Fruit fly (Drosophila melanogaster) whole organism, embryonic: ENCODE results near the gene kdn.

Source experiments
- Ada2b ChIP-seq: fragments of 200-800 bp; sonication (Bioruptor generic); IDR thresholded peaks from 2 replicates; pipeline ENCODE4 v1.3.6; 2022; ENCODE audit warnings: missing biosample characterization, missing genetic modification characterization
- Adf1 ChIP-seq: fragments of 200-800 bp; sonication (Bioruptor generic); IDR thresholded peaks from 2 replicates; pipeline ENCODE4 v1.3.6; 2022; ENCODE audit warnings: missing biosample characterization, missing genetic modification characterization
- BEAF-32 ChIP-seq: fragments of 200-800 bp; sonication (Bioruptor generic); optimal IDR thresholded peaks from 3 replicates; lab custom pipeline; 2017; ENCODE audit warnings: missing biosample characterization, missing genetic modification characterization, mild to moderate bottlenecking, moderate library complexity, missing genetic modification reagents
- CG11085 ChIP-seq: fragments of 200-800 bp; sonication (Bioruptor generic); IDR thresholded peaks from 2 replicates; pipeline ENCODE4 v1.3.6; 2022; ENCODE audit warnings: missing biosample characterization, missing genetic modification characterization
- CG11456 ChIP-seq: fragments of 200-800 bp; sonication (Bioruptor generic); IDR thresholded peaks from 3 replicates; pipeline ENCODE4 v1.3.6; 2022; ENCODE audit warnings: missing biosample characterization, missing genetic modification characterization
- CG11504 ChIP-seq: fragments of 200-800 bp; sonication (Bioruptor generic); optimal IDR thresholded peaks from 3 replicates; lab custom pipeline; 2019; ENCODE audit warnings: missing biosample characterization, mild to moderate bottlenecking, missing genetic modification characterization, moderate library complexity
- CG12659 ChIP-seq: fragments of 200-800 bp; sonication (Bioruptor generic); optimal IDR thresholded peaks from 3 replicates; lab custom pipeline; 2017; ENCODE audit warnings: mild to moderate bottlenecking, missing biosample characterization, missing genetic modification reagents, missing genetic modification characterization
- CG14441 ChIP-seq: fragments of 200-800 bp; sonication (Bioruptor generic); IDR thresholded peaks from 2 replicates; pipeline ENCODE4 v1.3.6; 2022; ENCODE audit warnings: missing biosample characterization, missing genetic modification characterization
- CG1602 ChIP-seq: fragments of 200-800 bp; sonication (Bioruptor generic); optimal IDR thresholded peaks from 3 replicates; lab custom pipeline; 2016; ENCODE audit warnings: missing biosample characterization, missing genetic modification characterization
- CG16815 ChIP-seq: fragments of 200-800 bp; sonication (Bioruptor generic); optimal IDR thresholded peaks from 3 replicates; lab custom pipeline; 2017; ENCODE audit warnings: missing biosample characterization, mild to moderate bottlenecking, missing genetic modification characterization
- CG17186 ChIP-seq: fragments of 200-800 bp; sonication (Bioruptor generic); optimal IDR thresholded peaks from 3 replicates; lab custom pipeline; 2017; ENCODE audit warnings: missing biosample characterization, missing genetic modification reagents, missing genetic modification characterization
- CG2120 ChIP-seq: fragments of 200-800 bp; sonication (Bioruptor generic); optimal IDR thresholded peaks from 3 replicates; lab custom pipeline; 2016; ENCODE audit warnings: missing biosample characterization, missing genetic modification characterization
- CG3407 ChIP-seq: fragments of 200-800 bp; sonication (Bioruptor generic); optimal IDR thresholded peaks from 2 replicates; lab custom pipeline; 2018; ENCODE audit warnings: missing biosample characterization, mild to moderate bottlenecking, missing genetic modification characterization
- CG4854 ChIP-seq: fragments of 200-800 bp; sonication (Bioruptor generic); optimal IDR thresholded peaks from 2 replicates; lab custom pipeline; 2016; ENCODE audit warnings: missing biosample characterization, missing genetic modification characterization, inconsistent platforms
- CG5180 ChIP-seq: fragments of 200-800 bp; sonication (Bioruptor generic); optimal IDR thresholded peaks from 3 replicates; lab custom pipeline; 2017; ENCODE audit warnings: missing biosample characterization, missing genetic modification characterization, mild to moderate bottlenecking, moderate library complexity, missing genetic modification reagents
- CG6272 ChIP-seq: fragments of 200-800 bp; sonication (Bioruptor generic); IDR thresholded peaks from 2 replicates; pipeline ENCODE4 v1.3.6; 2022; ENCODE audit warnings: missing biosample characterization, missing genetic modification characterization
- CG6813 ChIP-seq: fragments of 200-800 bp; sonication (Bioruptor generic); optimal IDR thresholded peaks from 2 replicates; lab custom pipeline; 2017; ENCODE audit warnings: missing biosample characterization, missing genetic modification characterization, mild to moderate bottlenecking, moderate library complexity, missing genetic modification reagents
- CG9932 ChIP-seq: fragments of 200-800 bp; sonication (Bioruptor generic); IDR thresholded peaks from 2 replicates; pipeline ENCODE4 v1.3.6; 2022; ENCODE audit warnings: missing biosample characterization, missing genetic modification characterization
- D19B ChIP-seq: fragments of 200-800 bp; sonication (Bioruptor generic); optimal IDR thresholded peaks from 2 replicates; lab custom pipeline; 2017; ENCODE audit warnings: missing biosample characterization, mild to moderate bottlenecking, missing genetic modification characterization
- Dbx ChIP-seq: fragments of 200-800 bp; sonication (Bioruptor generic); IDR thresholded peaks from 3 replicates; pipeline ENCODE4 v1.3.6; 2022; ENCODE audit warnings: missing biosample characterization, missing genetic modification characterization
- Dfd ChIP-seq, 2 experiments: fragments of >200 bp; optimal IDR thresholded peaks; 2 replicates each; lab custom pipeline; 2017; ENCODE audit warnings: missing biosample characterization in 2 of 2, missing genetic modification characterization in 2 of 2
- Elba2 ChIP-seq: fragments of 200-800 bp; sonication (Bioruptor generic); optimal IDR thresholded peaks from 3 replicates; lab custom pipeline; 2016; ENCODE audit warnings: missing biosample characterization, missing genetic modification characterization
- MTF-1 ChIP-seq: fragments of 200-800 bp; sonication (Bioruptor generic); optimal IDR thresholded peaks from 2 replicates; lab custom pipeline; 2018; ENCODE audit warnings: missing biosample characterization, mild to moderate bottlenecking, missing genetic modification characterization, borderline replicate concordance
- NK7.1 ChIP-seq: fragments of 200-800 bp; sonication (Bioruptor generic); optimal IDR thresholded peaks from 3 replicates; lab custom pipeline; 2016; ENCODE audit warnings: missing biosample characterization, missing genetic modification characterization
- Oli ChIP-seq: fragments of 200-800 bp; sonication (Bioruptor generic); optimal IDR thresholded peaks from 2 replicates; lab custom pipeline; 2018; ENCODE audit warnings: missing biosample characterization, mild to moderate bottlenecking, missing genetic modification characterization, moderate library complexity
- Sox102F ChIP-seq: fragments of 200-800 bp; sonication (Bioruptor generic); optimal IDR thresholded peaks from 2 replicates; lab custom pipeline; 2018; ENCODE audit warnings: missing biosample characterization, mild to moderate bottlenecking, missing genetic modification characterization, moderate library complexity
- Sry-β ChIP-seq: fragments of 200-800 bp; sonication (Bioruptor generic); optimal IDR thresholded peaks from 2 replicates; lab custom pipeline; 2018; ENCODE audit warnings: missing biosample characterization, mild to moderate bottlenecking, missing genetic modification characterization, moderate library complexity
- Sry-δ ChIP-seq: fragments of 200-800 bp; sonication (Bioruptor generic); optimal IDR thresholded peaks from 2 replicates; lab custom pipeline; 2016; ENCODE audit warnings: missing biosample characterization, missing genetic modification characterization
- Ssrp ChIP-seq: fragments of 200-800 bp; sonication (Bioruptor generic); optimal IDR thresholded peaks from 2 replicates; lab custom pipeline; 2018; ENCODE audit warnings: missing biosample characterization, mild to moderate bottlenecking, missing genetic modification characterization, moderate library complexity
- TFAM ChIP-seq: fragments of 200-800 bp; sonication (Bioruptor generic); optimal IDR thresholded peaks from 2 replicates; lab custom pipeline; 2017; ENCODE audit warnings: missing biosample characterization, missing genetic modification characterization, inconsistent platforms
- Taf1 ChIP-seq: fragments of 200-800 bp; sonication (Bioruptor generic); IDR thresholded peaks from 2 replicates; pipeline ENCODE4 v1.3.6; 2022; ENCODE audit warnings: missing biosample characterization, missing genetic modification characterization
- ash1 ChIP-seq: fragments of 200-800 bp; sonication (Bioruptor generic); optimal IDR thresholded peaks from 2 replicates; lab custom pipeline; 2018; ENCODE audit warnings: missing biosample characterization, mild to moderate bottlenecking, missing genetic modification characterization
- ato ChIP-seq: fragments of 200-800 bp; sonication (Bioruptor generic); IDR thresholded peaks from 2 replicates; pipeline ENCODE4 v1.3.6; 2022; ENCODE audit warnings: missing biosample characterization, missing genetic modification characterization; ENCODE audit not compliant: partially characterized antibody
- bcd ChIP-seq: fragments of 200-800 bp; sonication (Bioruptor generic); optimal IDR thresholded peaks from 2 replicates; lab custom pipeline; 2017; ENCODE audit warnings: missing biosample characterization, mild to moderate bottlenecking, missing genetic modification characterization
- corto ChIP-seq: fragments of 200-800 bp; sonication (Bioruptor generic); optimal IDR thresholded peaks from 2 replicates; lab custom pipeline; 2016; ENCODE audit warnings: missing biosample characterization, mild to moderate bottlenecking, missing genetic modification characterization, moderate library complexity
- croc ChIP-seq: fragments of 200-800 bp; sonication (Bioruptor generic); conservative IDR thresholded peaks from 3 replicates; pipeline ENCODE4 v1.3.6; 2022; ENCODE audit warnings: missing biosample characterization, missing genetic modification characterization
- crp ChIP-seq, 2 experiments: fragments of 200-800 bp; sonication (Bioruptor generic); optimal IDR thresholded peaks; 2 replicates in 1 of 2; 3 replicates in 1 of 2; lab custom pipeline; 2017; ENCODE audit warnings: missing biosample characterization in 2 of 2, missing genetic modification characterization in 2 of 2, mild to moderate bottlenecking in 1 of 2, moderate library complexity in 1 of 2
- dati ChIP-seq: fragments of 200-800 bp; sonication (Bioruptor generic); IDR thresholded peaks from 2 replicates; pipeline ENCODE4 v1.3.6; 2022; ENCODE audit warnings: missing biosample characterization, missing genetic modification characterization
- dm ChIP-seq: fragments of 200-800 bp; sonication (Bioruptor generic); optimal IDR thresholded peaks from 3 replicates; lab custom pipeline; 2016; ENCODE audit warnings: missing biosample characterization, missing genetic modification characterization
- dmrt99B ChIP-seq: fragments of 200-800 bp; sonication (Bioruptor generic); optimal IDR thresholded peaks from 2 replicates; lab custom pipeline; 2018; ENCODE audit warnings: missing biosample characterization, mild to moderate bottlenecking, missing genetic modification characterization, moderate library complexity
- dpn ChIP-seq, 2 experiments: fragments of 200-800 bp; sonication (Bioruptor generic); optimal IDR thresholded peaks; 3 replicates each; lab custom pipeline; 2016; ENCODE audit warnings: missing biosample characterization in 2 of 2, missing genetic modification characterization in 2 of 2
- dysf ChIP-seq: fragments of 200-800 bp; sonication (Bioruptor generic); IDR thresholded peaks from 3 replicates; pipeline ENCODE4 v1.3.6; 2022; ENCODE audit warnings: missing biosample characterization, missing genetic modification characterization
- eyg ChIP-seq: fragments of 200-800 bp; sonication (Bioruptor generic); optimal IDR thresholded peaks from 3 replicates; lab custom pipeline; 2016; ENCODE audit warnings: missing biosample characterization, missing genetic modification characterization
- fru ChIP-seq: fragments of >200 bp; optimal IDR thresholded peaks from 2 replicates; lab custom pipeline; 2017
- hkb ChIP-seq, 2 experiments: fragments of 200-800 bp in 1 of 2; fragments of >200 bp in 1 of 2; sonication (Bioruptor generic) in 1 of 2; IDR thresholded peaks in 1 of 2; optimal IDR thresholded peaks in 1 of 2; 2 replicates each; pipeline versions ENCODE4 v1.3.6 to Lab custom; 2017 to 2022; ENCODE audit warnings: missing biosample characterization in 1 of 2, missing genetic modification characterization in 1 of 2
- lola ChIP-seq, 3 experiments: fragments of >200 bp in 2 of 3; fragments of 200-800 bp in 1 of 3; sonication (Bioruptor generic) in 1 of 3; optimal IDR thresholded peaks; 2 replicates each; lab custom pipeline; 2017 to 2019; ENCODE audit warnings: missing biosample characterization in 3 of 3, missing genetic modification characterization in 3 of 3, mild to moderate bottlenecking in 1 of 3, moderate library complexity in 1 of 3
- luna ChIP-seq: fragments of 200-800 bp; sonication (Bioruptor generic); optimal IDR thresholded peaks from 2 replicates; lab custom pipeline; 2016; ENCODE audit warnings: missing biosample characterization, missing genetic modification characterization
- pzg ChIP-seq: fragments of 200-800 bp; sonication (Bioruptor generic); optimal IDR thresholded peaks from 3 replicates; lab custom pipeline; 2018; ENCODE audit warnings: missing biosample characterization, mild to moderate bottlenecking, missing genetic modification characterization, moderate library complexity
- sd ChIP-seq: fragments of 200-800 bp; sonication (Bioruptor generic); optimal IDR thresholded peaks from 3 replicates; lab custom pipeline; 2018; ENCODE audit warnings: missing biosample characterization, mild to moderate bottlenecking, missing genetic modification characterization, moderate library complexity
- tna ChIP-seq: fragments of 200-800 bp; sonication (Bioruptor generic); IDR thresholded peaks from 2 replicates; pipeline ENCODE4 v1.3.6; 2022; ENCODE audit warnings: missing biosample characterization, missing genetic modification characterization; ENCODE audit not compliant: partially characterized antibody

The kdn gene

DNA sequence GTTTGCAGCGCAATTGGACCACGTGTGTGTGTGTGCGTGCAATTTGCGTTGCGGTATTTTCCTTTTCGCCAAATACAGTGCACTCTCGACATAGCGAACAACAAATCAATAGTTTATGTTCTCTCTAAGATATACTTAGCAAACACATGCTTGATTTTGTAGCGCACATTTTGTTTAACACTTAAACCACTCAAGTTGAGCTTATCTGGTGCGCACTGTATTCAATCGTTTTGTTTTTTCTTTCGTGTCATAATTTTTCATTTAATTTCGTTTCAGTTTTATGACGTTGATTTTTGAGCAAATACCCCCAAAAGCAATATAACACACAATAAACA lies 15.9 kb downstream of the kdn start (continued):
- peak; percentile 88 for TF ChIP-seq dpn (GFP tag; optimal IDR thresholded peaks at IDR 0.05; lab: Kevin White, UChicago)
- no peak for TF ChIP-seq CG17186 (GFP tag; lab: Kevin White, UChicago)
- peak; percentile 56 for TF ChIP-seq croc (GFP tag; lab: Robert Waterston, UW)
- TF ChIP-seq hkb (optimal IDR thresholded peaks at IDR 0.05; lab: Kevin White, UChicago) = no peak
- peak; percentile 89 for TF ChIP-seq hkb (GFP tag; IDR thresholded peaks at IDR 0.05; lab: Robert Waterston, UW)
- no peak for TF ChIP-seq TFAM (GFP tag; lab: Kevin White, UChicago)
- TF ChIP-seq CG11504 (tag; lab: Kevin White, UChicago) = peak; percentile 86
- TF ChIP-seq CG14441 (GFP tag; lab: Robert Waterston, UW) = peak; percentile 90
- TF ChIP-seq CG1602 (GFP tag; lab: Kevin White, UChicago) = peak; percentile 65
- peak; percentile 90 for TF ChIP-seq dysf (GFP tag; lab: Robert Waterston, UW)
- TF ChIP-seq crp (GFP tag; optimal IDR thresholded peaks at IDR 0.05; lab: Kevin White, UChicago) = no peak
- peak; percentile 74 for TF ChIP-seq dati
- TF ChIP-seq MTF-1 (GFP tag; lab: Kevin White, UChicago) = peak; percentile 74
- peak; percentile 70 for TF ChIP-seq eyg (GFP tag; lab: Kevin White, UChicago)
- TF ChIP-seq BEAF-32 = no peak
- TF ChIP-seq Sox102F (GFP tag; lab: Kevin White, UChicago) = peak; percentile 88
- peak; percentile 75 for TF ChIP-seq dm (GFP tag; lab: Kevin White, UChicago)
- peak; percentile 71 for TF ChIP-seq CG16815 (GFP tag; lab: Kevin White, UChicago)
- TF ChIP-seq CG11456 (GFP tag; lab: Robert Waterston, UW) = peak; percentile 94
- peak; percentile 73 for TF ChIP-seq CG6272 (GFP tag; lab: Robert Waterston, UW)
- peak; percentile 67 for TF ChIP-seq D19B (GFP tag; lab: Kevin White, UChicago)
- peak; percentile 78 for TF ChIP-seq sd (tag; lab: Kevin White, UChicago)
- peak; percentile 90 for TF ChIP-seq Dbx (GFP tag; lab: Robert Waterston, UW)
- TF ChIP-seq dmrt99B (tag; lab: Kevin White, UChicago) = peak; percentile 85
- TF ChIP-seq Ssrp = peak; percentile 58
- TF ChIP-seq Elba2 = no peak
- TF ChIP-seq ash1 (GFP tag; lab: Kevin White, UChicago) = peak; percentile 69
- peak; percentile 85 for TF ChIP-seq bcd (GFP tag; lab: Kevin White, UChicago)
- no peak for TF ChIP-seq tna (GFP tag; lab: Robert Waterston, UW)
- peak; percentile 67 for TF ChIP-seq luna (GFP tag; lab: Kevin White, UChicago)
- TF ChIP-seq Ada2b (GFP tag; lab: Robert Waterston, UW) = peak; percentile 88
- TF ChIP-seq CG3407 (GFP tag; lab: Kevin White, UChicago) = peak; percentile 21
- TF ChIP-seq Adf1 (GFP tag; lab: Robert Waterston, UW) = peak; percentile 55
- TF ChIP-seq Sry-δ (GFP tag; lab: Kevin White, UChicago) = peak; percentile 37
- peak; percentile 94 for TF ChIP-seq CG2120 (GFP tag; lab: Kevin White, UChicago)
- peak; percentile 50 for TF ChIP-seq CG5180
- TF ChIP-seq lola (GFP tag; optimal IDR thresholded peaks at IDR 0.05; lab: Kevin White, UChicago) = peak in 1 of 3 experiments; percentile 20
- TF ChIP-seq pzg (GFP tag; lab: Kevin White, UChicago) = peak; percentile 2
- TF ChIP-seq CG11085 (GFP tag; lab: Robert Waterston, UW) = peak; percentile 80
- TF ChIP-seq CG9932 = peak; percentile 95
- TF ChIP-seq CG4854 (GFP tag; lab: Kevin White, UChicago) = peak; percentile 65
- TF ChIP-seq Dfd (GFP tag; optimal IDR thresholded peaks at IDR 0.05; lab: Kevin White, UChicago) = no peak
- TF ChIP-seq Sry-β (GFP tag; lab: Kevin White, UChicago) = no peak
- TF ChIP-seq Oli (tag; lab: Kevin White, UChicago) = peak; percentile 82
- TF ChIP-seq ato = no peak
- peak; percentile 74 for TF ChIP-seq CG6813 (GFP tag; lab: Kevin White, UChicago)
- no peak for TF ChIP-seq fru (lab: Kevin White, UChicago)
- TF ChIP-seq CG12659 (GFP tag; lab: Kevin White, UChicago) = peak; percentile 78
- TF ChIP-seq Taf1 = peak; percentile 87
- TF ChIP-seq corto (GFP tag; lab: Kevin White, UChicago) = peak; percentile 61
- TF ChIP-seq NK7.1 (GFP tag; lab: Kevin White, UChicago) = peak; percentile 83
